Worm (Caenorhabditis elegans) whole organism, L4 larva: Measurements from ENCODE around the gene C36C5.14.

Experiments
- ceh-28 ChIP-seq: fragments of 150-350 bp; optimal IDR thresholded peaks from 2 replicates; lab custom pipeline; 2014; ENCODE audit warnings: missing biosample characterization, missing genetic modification reagents, missing genetic modification characterization
- unc-62 ChIP-seq, 3 experiments: fragments of 150-350 bp in 1 of 3; sonication (generic microtip); optimal IDR thresholded peaks in 2 of 3; peaks in 1 of 3; 1 replicate in 1 of 3; 2 replicates in 2 of 3; lab custom pipeline; 2014 to 2017; ENCODE audit warnings: missing biosample characterization in 3 of 3, missing genetic modification characterization in 3 of 3, missing genetic modification reagents in 3 of 3, missing genotype in 1 of 3

- no peak for TF ChIP-seq unc-62 (GFP tag; optimal IDR thresholded peaks at IDR 0.05 in 1 of 2; lab: Kevin White, UChicago)
- no peak for TF ChIP-seq unc-62 (tag; optimal IDR thresholded peaks at IDR 0.05; lab: Kevin White, UChicago)
- TF ChIP-seq ceh-28 (tag; lab: Kevin White, UChicago), result no peak
Observed at ce11 chrV:3146932-3147331, 18.4 kb downstream of the C36C5.14 start, which contains the start of gene srab-11.
